Fruit fly (Drosophila melanogaster): ENCODE data around the gene GckIII.

dm6 chr3R:17126838-17127237, 41.5 kb downstream of the GckIII start, which contains the start of the genes CG17477 and CG31269:
- TF ChIP-seq CG6689 (GFP tag; IDR thresholded peaks at IDR 0.05) (no peak), sug (tag; optimal IDR thresholded peaks at IDR 0.05) (no peak), CG16779 (GFP tag; IDR thresholded peaks at IDR 0.05) (no peak), ro (GFP tag; IDR thresholded peaks at IDR 0.05) (no peak), Six4 (GFP tag; optimal IDR thresholded peaks at IDR 0.05) (no peak), zen2 (GFP tag; IDR thresholded peaks at IDR 0.05; ENCODE audit: partially characterized antibody) (no peak), CG3281 (GFP tag; optimal IDR thresholded peaks at IDR 0.05) (no peak), Dip3 (GFP tag; optimal IDR thresholded peaks at IDR 0.05) (no peak), CG30403 (GFP tag; optimal IDR thresholded peaks at IDR 0.05) (no peak), shn (GFP tag; optimal IDR thresholded peaks at IDR 0.05) (no peak), CG34224 (GFP tag; IDR thresholded peaks at IDR 0.05; ENCODE audit: partially characterized antibody) (no peak)
